Worm (Caenorhabditis elegans) whole organism, L1 larva: ENCODE measurements around the gene R10H10.7.

ENCODE experiments used
- ceh-63 ChIP-seq: fragments of 200-800 bp; sonication (Bioruptor generic); optimal IDR thresholded peaks from 2 replicates; lab custom pipeline; 2018; ENCODE audit warnings: mild to moderate bottlenecking, missing genetic modification characterization, missing compliant biosample characterization
- ceh-82 ChIP-seq, 3 experiments: fragments of 150-350 bp in 1 of 3; sonication (generic microtip) in 2 of 3; optimal IDR thresholded peaks; 2 replicates each; lab custom pipeline; 2014 to 2017; ENCODE audit warnings: missing biosample characterization in 3 of 3, missing genetic modification characterization in 3 of 3
- ceh-90 ChIP-seq: sonication (generic microtip); optimal IDR thresholded peaks from 2 replicates; lab custom pipeline; 2016; ENCODE audit warnings: missing genetic modification characterization, missing compliant biosample characterization
- dpl-1 ChIP-seq, 3 experiments: fragments of 150-350 bp in 2 of 3; sonication (generic microtip) in 1 of 3; optimal IDR thresholded peaks; 2 replicates each; lab custom pipeline; 2014 to 2017; ENCODE audit warnings: missing biosample characterization in 3 of 3, missing genetic modification characterization in 3 of 3, missing genetic modification reagents in 3 of 3
- efl-3 ChIP-seq: fragments of 200-800 bp; sonication (Bioruptor generic); optimal IDR thresholded peaks from 2 replicates; lab custom pipeline; 2018; ENCODE audit warnings: mild to moderate bottlenecking, missing genetic modification characterization, missing compliant biosample characterization
- lin-14 ChIP-seq: fragments of 200-800 bp; sonication (Bioruptor generic); optimal IDR thresholded peaks from 2 replicates; lab custom pipeline; 2018; ENCODE audit warnings: mild to moderate bottlenecking, missing genetic modification characterization, moderate library complexity, missing compliant biosample characterization
- mep-1 ChIP-seq: fragments of 150-350 bp; optimal IDR thresholded peaks from 2 replicates; lab custom pipeline; 2014; ENCODE audit warnings: missing biosample characterization, missing genetic modification characterization
- nhr-76 ChIP-seq: sonication (generic microtip); optimal IDR thresholded peaks from 2 replicates; lab custom pipeline; 2017; ENCODE audit warnings: missing biosample characterization, missing genetic modification characterization

ce11 chrIV:10368326-10368725 is 45.4 kb downstream of the R10H10.7 start, which contains the start of gene iars-1:
- TF ChIP-seq ceh-82 (tag; optimal IDR thresholded peaks at IDR 0.05; lab: Kevin White, UChicago) (no peak), dpl-1 (GFP tag; optimal IDR thresholded peaks at IDR 0.05; lab: Kevin White, UChicago) (no peak), ceh-90 (no peak), nhr-76 (no peak), lin-14 (no peak), mep-1 (tag; lab: Kevin White, UChicago) (no peak), efl-3 (no peak), ceh-63 (no peak)
